Worm (Caenorhabditis elegans) whole organism, L3 larva: ENCODE results near the gene F23B2.7.

Experiments used
- elt-3 ChIP-seq, 3 experiments: fragments of 150-350 bp in 1 of 3; sonication (generic microtip) in 2 of 3; optimal IDR thresholded peaks; 2 replicates in 2 of 3; 4 replicates in 1 of 3; lab custom pipeline; 2014 to 2017; ENCODE audit warnings: missing biosample characterization in 3 of 3, missing genetic modification characterization in 3 of 3
- pqm-1 ChIP-seq: fragments of 150-350 bp; optimal IDR thresholded peaks from 2 replicates; lab custom pipeline; 2017; ENCODE audit warnings: missing biosample characterization, missing genetic modification characterization, inconsistent platforms

DNA sequence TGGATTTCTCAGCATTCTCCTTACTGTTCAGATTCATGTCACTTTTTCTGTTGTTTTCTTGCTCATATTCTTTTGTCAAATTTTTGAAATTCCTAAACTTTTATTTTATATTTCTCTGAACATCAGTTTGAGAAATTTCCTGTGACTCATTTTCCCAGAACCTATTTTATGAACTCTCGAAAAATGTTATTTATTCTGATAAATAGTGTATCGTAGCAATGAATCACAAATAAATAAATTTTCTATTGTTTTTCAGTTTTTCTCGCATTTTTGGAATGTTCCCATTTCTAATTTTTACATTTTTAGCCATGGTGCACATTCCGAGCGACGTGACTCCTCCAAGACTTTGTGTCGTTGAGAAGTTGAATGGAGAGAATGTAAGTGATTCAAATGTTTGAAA lies 31.5 kb upstream of the F23B2.7 start, which contains the start of gene nrfl-1:
- TF ChIP-seq elt-3 (tag; optimal IDR thresholded peaks at IDR 0.05; lab: Kevin White, UChicago) (no peak), pqm-1 (no peak)
